Worm (Caenorhabditis elegans) whole organism, L1 larva: Measurements from ENCODE around the gene mrpl-42.

Source experiments
- F16B12.6 ChIP-seq: fragments of 150-350 bp; optimal IDR thresholded peaks from 2 replicates; lab custom pipeline; 2014; ENCODE audit warnings: missing biosample characterization, missing genetic modification characterization
- alr-1 ChIP-seq: fragments of 200-800 bp; sonication (Bioruptor generic); optimal IDR thresholded peaks from 2 replicates; lab custom pipeline; 2018; ENCODE audit warnings: borderline replicate concordance, mild to moderate bottlenecking, missing genetic modification characterization, missing compliant biosample characterization
- blmp-1 ChIP-seq: fragments of 150-350 bp; optimal IDR thresholded peaks from 2 replicates; lab custom pipeline; 2014; ENCODE audit warnings: missing biosample characterization, missing genetic modification characterization
- ceh-82 ChIP-seq, 3 experiments: fragments of 150-350 bp in 1 of 3; sonication (generic microtip) in 2 of 3; optimal IDR thresholded peaks; 2 replicates each; lab custom pipeline; 2014 to 2017; ENCODE audit warnings: missing biosample characterization in 3 of 3, missing genetic modification characterization in 3 of 3
- ces-1 ChIP-seq: fragments of 150-350 bp; optimal IDR thresholded peaks from 2 replicates; lab custom pipeline; 2014; ENCODE audit warnings: missing biosample characterization, missing genetic modification reagents, missing genetic modification characterization
- dpl-1 ChIP-seq, 3 experiments: fragments of 150-350 bp in 2 of 3; sonication (generic microtip) in 1 of 3; optimal IDR thresholded peaks; 2 replicates each; lab custom pipeline; 2014 to 2017; ENCODE audit warnings: missing biosample characterization in 3 of 3, missing genetic modification characterization in 3 of 3, missing genetic modification reagents in 3 of 3
- dsc-1 ChIP-seq: sonication (generic microtip); optimal IDR thresholded peaks from 2 replicates; lab custom pipeline; 2016; ENCODE audit warnings: mild to moderate bottlenecking, missing genetic modification characterization, missing compliant biosample characterization
- efl-1 ChIP-seq, 4 experiments: fragments of 150-350 bp; optimal IDR thresholded peaks in 3 of 4; peaks in 1 of 4; 1 replicate in 1 of 4; 2 replicates in 3 of 4; lab custom pipeline; 2014; ENCODE audit warnings: missing biosample characterization in 2 of 4, missing genetic modification characterization in 2 of 4, missing genetic modification reagents in 2 of 4
- efl-3 ChIP-seq: fragments of 200-800 bp; sonication (Bioruptor generic); optimal IDR thresholded peaks from 2 replicates; lab custom pipeline; 2018; ENCODE audit warnings: mild to moderate bottlenecking, missing genetic modification characterization, missing compliant biosample characterization
- ets-5 ChIP-seq: fragments of 200-800 bp; sonication (Bioruptor generic); IDR thresholded peaks from 2 replicates; pipeline ENCODE4 v1.3.6; 2022; ENCODE audit warnings: missing genetic modification characterization, missing compliant biosample characterization
- fkh-4 ChIP-seq: sonication (generic microtip); optimal IDR thresholded peaks from 2 replicates; lab custom pipeline; 2016; ENCODE audit warnings: missing compliant biosample characterization, missing genetic modification characterization, borderline replicate concordance
- hlh-17 ChIP-seq: fragments of 200-800 bp; sonication (Bioruptor generic); optimal IDR thresholded peaks from 2 replicates; lab custom pipeline; 2018; ENCODE audit warnings: missing genetic modification characterization, mild to moderate bottlenecking, missing compliant biosample characterization, moderate library complexity, borderline replicate concordance
- hlh-4 ChIP-seq: sonication (generic microtip); optimal IDR thresholded peaks from 2 replicates; lab custom pipeline; 2016; ENCODE audit warnings: mild to moderate bottlenecking, missing genetic modification characterization, missing compliant biosample characterization
- isw-1 ChIP-seq: fragments of 200-800 bp; sonication (Bioruptor generic); IDR thresholded peaks from 2 replicates; pipeline ENCODE4 v1.3.6; 2022; ENCODE audit warnings: missing genetic modification characterization, missing compliant biosample characterization
- jun-1 ChIP-seq: fragments of 150-350 bp; optimal IDR thresholded peaks from 2 replicates; lab custom pipeline; 2014; ENCODE audit warnings: missing biosample characterization, missing genetic modification reagents, missing genetic modification characterization
- lin-15B ChIP-seq: fragments of 150-350 bp; sonication (generic microtip); optimal IDR thresholded peaks from 3 replicates; lab custom pipeline; 2014; ENCODE audit warnings: missing biosample characterization, missing genetic modification characterization
- lin-35 ChIP-seq, 2 experiments: fragments of 150-350 bp; optimal IDR thresholded peaks; 2 replicates each; lab custom pipeline; 2014; ENCODE audit warnings: missing biosample characterization in 2 of 2, missing genetic modification characterization in 2 of 2, missing genetic modification reagents in 2 of 2
- lir-3 ChIP-seq: sonication (generic microtip); optimal IDR thresholded peaks from 2 replicates; lab custom pipeline; 2016; ENCODE audit warnings: mild to moderate bottlenecking, missing genetic modification characterization, moderate library complexity, missing compliant biosample characterization; ENCODE audit not compliant: poor library complexity
- lsy-2 ChIP-seq, 2 experiments: fragments of 150-350 bp; optimal IDR thresholded peaks; 2 replicates each; lab custom pipeline; 2014; ENCODE audit warnings: missing biosample characterization in 2 of 2, missing genetic modification characterization in 2 of 2
- mdl-1 ChIP-seq, 2 experiments: fragments of 150-350 bp; optimal IDR thresholded peaks; 2 replicates each; lab custom pipeline; 2014 to 2017; ENCODE audit warnings: missing biosample characterization in 2 of 2, missing genetic modification characterization in 2 of 2, inconsistent platforms in 1 of 2
- mep-1 ChIP-seq: fragments of 150-350 bp; optimal IDR thresholded peaks from 2 replicates; lab custom pipeline; 2014; ENCODE audit warnings: missing biosample characterization, missing genetic modification characterization
- nhr-19 ChIP-seq: fragments of 200-800 bp; sonication (Bioruptor generic); conservative IDR thresholded peaks from 2 replicates; pipeline ENCODE4 v1.3.6; 2022; ENCODE audit warnings: missing genetic modification characterization, missing compliant biosample characterization
- nhr-20 ChIP-seq: sonication (generic microtip); optimal IDR thresholded peaks from 2 replicates; lab custom pipeline; 2016; ENCODE audit warnings: mild to moderate bottlenecking, missing genetic modification characterization, missing compliant biosample characterization
- nhr-237 ChIP-seq: fragments of 150-350 bp; optimal IDR thresholded peaks from 2 replicates; lab custom pipeline; 2014; ENCODE audit warnings: missing biosample characterization, missing genetic modification characterization
- nhr-28 ChIP-seq: fragments of 150-350 bp; optimal IDR thresholded peaks from 2 replicates; lab custom pipeline; 2014; ENCODE audit warnings: missing biosample characterization, missing genetic modification characterization
- nhr-47 ChIP-seq: sonication (generic microtip); optimal IDR thresholded peaks from 2 replicates; lab custom pipeline; 2016; ENCODE audit warnings: mild to moderate bottlenecking, missing genetic modification characterization, moderate library complexity, missing compliant biosample characterization
- nhr-71 ChIP-seq: sonication (generic microtip); optimal IDR thresholded peaks from 2 replicates; lab custom pipeline; 2016; ENCODE audit warnings: mild to moderate bottlenecking, missing genetic modification characterization, moderate library complexity, missing compliant biosample characterization
- nhr-85 ChIP-seq: sonication (generic microtip); peaks from one replicate; lab custom pipeline; 2016; ENCODE audit warnings: missing genetic modification characterization, inconsistent platforms, missing compliant biosample characterization
- rnt-1 ChIP-seq: sonication (generic microtip); optimal IDR thresholded peaks from 2 replicates; lab custom pipeline; 2016; ENCODE audit warnings: mild to moderate bottlenecking, missing genetic modification characterization, moderate library complexity, missing compliant biosample characterization
- skn-1 ChIP-seq: fragments of 150-350 bp; optimal IDR thresholded peaks from 2 replicates; lab custom pipeline; 2014; ENCODE audit warnings: missing biosample characterization, missing genetic modification characterization
- snu-23 ChIP-seq: sonication (generic microtip); optimal IDR thresholded peaks from 2 replicates; lab custom pipeline; 2016; ENCODE audit warnings: missing genetic modification characterization, missing compliant biosample characterization
- sptf-1 ChIP-seq: fragments of 150-350 bp; optimal IDR thresholded peaks from 2 replicates; lab custom pipeline; 2014; ENCODE audit warnings: missing biosample characterization, missing genetic modification characterization
- swsn-7 ChIP-seq: sonication (generic microtip); optimal IDR thresholded peaks from 2 replicates; lab custom pipeline; 2016; ENCODE audit warnings: missing genetic modification characterization, missing compliant biosample characterization
- tbx-2 ChIP-seq: sonication (generic microtip); optimal IDR thresholded peaks from 2 replicates; lab custom pipeline; 2016; ENCODE audit warnings: missing genetic modification characterization, missing compliant biosample characterization
- unc-130 ChIP-seq: fragments of 150-350 bp; optimal IDR thresholded peaks from 2 replicates; lab custom pipeline; 2017; ENCODE audit warnings: missing biosample characterization, missing genetic modification characterization, inconsistent platforms
- xbp-1 ChIP-seq: sonication (generic microtip); optimal IDR thresholded peaks from 2 replicates; lab custom pipeline; 2016; ENCODE audit warnings: missing genetic modification characterization, missing compliant biosample characterization

mrpl-42 gene

ce11 chrIV:9098942-9099341, 4.7 kb upstream of the mrpl-42 start, which contains the start of gene gldi-10:
Gene gldi-10 (plus strand): TSS chrIV:9099242.
- TF ChIP-seq lir-3 (tag; lab: Kevin White, UChicago) (no peak), fkh-4 (no peak), hlh-17 (GFP tag; lab: Kevin White, UChicago) (no peak), efl-1 (optimal IDR thresholded peaks at IDR 0.05; lab: Kevin White, UChicago) (no peak), efl-1 (GFP tag; optimal IDR thresholded peaks at IDR 0.05 in 1 of 2; lab: Kevin White, UChicago) (peak in 1 of 2 experiments; percentile 78), blmp-1 (tag; lab: Kevin White, UChicago) (no peak)

- TF ChIP-seq mdl-1 (tag; optimal IDR thresholded peaks at IDR 0.05; lab: Kevin White, UChicago) (peak in 1 of 2 experiments; percentile 28), lir-3 (tag; lab: Kevin White, UChicago) (no peak), nhr-19 (0 out of 2 replicates have a peak, but pooled peaks have one; percentile 9), swsn-7 (tag; lab: Kevin White, UChicago) (peak; percentile 10), nhr-71 (tag; lab: Kevin White, UChicago) (peak; percentile 41), nhr-28 (tag; lab: Kevin White, UChicago) (no peak), tbx-2 (tag; lab: Kevin White, UChicago) (peak; percentile 14), rnt-1 (tag; lab: Kevin White, UChicago) (peak; percentile 38), mep-1 (peak; percentile 43), sptf-1 (tag; lab: Kevin White, UChicago) (no peak), ets-5 (GFP tag; lab: Robert Waterston, UW) (no peak), dsc-1 (tag; lab: Kevin White, UChicago) (peak; percentile 12), snu-23 (GFP tag; lab: Kevin White, UChicago) (peak; percentile 54), F16B12.6 (peak; percentile 90), ceh-82 (tag; optimal IDR thresholded peaks at IDR 0.05; lab: Kevin White, UChicago) (peak; percentile 3 to 38 (median 14)), nhr-47 (tag; lab: Kevin White, UChicago) (peak; percentile 35), xbp-1 (peak; percentile 21), nhr-237 (no peak), nhr-85 (peak; percentile 4), dpl-1 (GFP tag; optimal IDR thresholded peaks at IDR 0.05; lab: Kevin White, UChicago) (peak; percentile 65 to 70 (median 70)), efl-1 (optimal IDR thresholded peaks at IDR 0.05; lab: Kevin White, UChicago) (peak; percentile 49 to 66), efl-1 (GFP tag; optimal IDR thresholded peaks at IDR 0.05 in 1 of 2; lab: Kevin White, UChicago) (peak; percentile 69 to 96), ces-1 (GFP tag; lab: Kevin White, UChicago) (no peak), lsy-2 (tag; optimal IDR thresholded peaks at IDR 0.05; lab: Kevin White, UChicago) (peak; percentile 28 to 50), lin-35 (GFP tag; optimal IDR thresholded peaks at IDR 0.05; lab: Kevin White, UChicago) (peak; percentile 60 to 75), lin-15B (tag; lab: Kevin White, UChicago) (peak; percentile 47), skn-1 (tag; lab: Kevin White, UChicago) (peak; percentile 25), nhr-20 (peak; percentile 11)
Observed at ce11 chrIV:9096160-9096879, 2.1 kb upstream of the mrpl-42 start, which contains the start of the genes znf-706 and cpna-3. Gene znf-706 (minus strand): TSS chrIV:9096231. Gene cpna-3 (plus strand): TSS chrIV:9096842.

- no peak for TF ChIP-seq jun-1 (tag; lab: Kevin White, UChicago)
- TF ChIP-seq hlh-4 (tag; lab: Kevin White, UChicago) = no peak
- TF ChIP-seq efl-3 (GFP tag; lab: Kevin White, UChicago) = no peak
- no peak for TF ChIP-seq nhr-19
- no peak for TF ChIP-seq ets-5 (GFP tag; lab: Robert Waterston, UW)
- TF ChIP-seq, all 84 proteins: peak for 0
Observed at ce11 chrIV:9095553-9095952, 1.3 kb upstream of the mrpl-42 start, which contains the start of gene icln-1. Gene icln-1 (minus strand): TSS chrIV:9095653.

- TF ChIP-seq isw-1 (GFP tag; lab: Robert Waterston, UW) = no peak
- no peak for TF ChIP-seq efl-3 (GFP tag; lab: Kevin White, UChicago)
- no peak for TF ChIP-seq unc-130
- TF ChIP-seq alr-1 (tag; lab: Kevin White, UChicago) = no peak
Observed at ce11 chrIV:9093932-9094331, 324 bp downstream of the mrpl-42 start, which contains the start of gene lpl-1. Gene lpl-1 (minus strand): TSS chrIV:9094032.
